Worm (Caenorhabditis elegans) whole organism, L3 larva: Measurements from ENCODE around the gene T16H12.2.

Experiments used
- lsy-12 ChIP-seq: sonication (generic microtip); optimal IDR thresholded peaks from 2 replicates; lab custom pipeline; 2016; ENCODE audit warnings: mild to moderate bottlenecking, missing genetic modification characterization, missing compliant biosample characterization
- nhr-11 ChIP-seq: fragments of 150-350 bp; optimal IDR thresholded peaks from 2 replicates; lab custom pipeline; 2014; ENCODE audit warnings: missing biosample characterization, missing genetic modification characterization
- pha-4 ChIP-seq: fragments of 150-350 bp; optimal IDR thresholded peaks from 2 replicates; lab custom pipeline; 2014; ENCODE audit warnings: missing biosample characterization, missing genetic modification reagents, missing genetic modification characterization
- ztf-4 ChIP-seq: fragments of 150-350 bp; optimal IDR thresholded peaks from 2 replicates; lab custom pipeline; 2014; ENCODE audit warnings: missing biosample characterization, missing genetic modification characterization

DNA sequence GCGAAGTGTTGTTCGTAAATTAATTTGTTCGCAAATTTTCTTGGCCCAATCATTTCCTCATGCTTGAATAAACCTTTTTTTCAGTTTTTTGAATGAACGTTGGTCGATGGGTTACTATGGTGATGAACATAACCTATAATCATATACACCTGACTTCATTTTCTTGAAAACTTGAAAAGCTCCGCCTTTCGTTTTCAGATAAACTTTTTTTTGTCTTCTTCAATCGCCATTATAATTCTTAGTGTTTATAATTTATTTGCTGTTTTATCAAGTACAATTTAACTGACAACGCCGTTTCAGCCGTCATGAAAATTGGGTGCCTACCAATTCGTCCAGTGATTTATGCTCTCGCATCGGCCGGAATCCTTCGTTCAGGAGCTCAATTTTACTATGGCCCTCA lies 48.9 kb upstream of the T16H12.2 start, which contains the start of gene M04D8.7:
- no peak for TF ChIP-seq ztf-4 (tag; lab: Kevin White, UChicago)
- no peak for TF ChIP-seq nhr-11
- TF ChIP-seq lsy-12, result no peak
- no peak for TF ChIP-seq pha-4 (tag; lab: Kevin White, UChicago)
